Worm (Caenorhabditis elegans): Measurements from ENCODE around the gene T21C9.11.

DNA sequence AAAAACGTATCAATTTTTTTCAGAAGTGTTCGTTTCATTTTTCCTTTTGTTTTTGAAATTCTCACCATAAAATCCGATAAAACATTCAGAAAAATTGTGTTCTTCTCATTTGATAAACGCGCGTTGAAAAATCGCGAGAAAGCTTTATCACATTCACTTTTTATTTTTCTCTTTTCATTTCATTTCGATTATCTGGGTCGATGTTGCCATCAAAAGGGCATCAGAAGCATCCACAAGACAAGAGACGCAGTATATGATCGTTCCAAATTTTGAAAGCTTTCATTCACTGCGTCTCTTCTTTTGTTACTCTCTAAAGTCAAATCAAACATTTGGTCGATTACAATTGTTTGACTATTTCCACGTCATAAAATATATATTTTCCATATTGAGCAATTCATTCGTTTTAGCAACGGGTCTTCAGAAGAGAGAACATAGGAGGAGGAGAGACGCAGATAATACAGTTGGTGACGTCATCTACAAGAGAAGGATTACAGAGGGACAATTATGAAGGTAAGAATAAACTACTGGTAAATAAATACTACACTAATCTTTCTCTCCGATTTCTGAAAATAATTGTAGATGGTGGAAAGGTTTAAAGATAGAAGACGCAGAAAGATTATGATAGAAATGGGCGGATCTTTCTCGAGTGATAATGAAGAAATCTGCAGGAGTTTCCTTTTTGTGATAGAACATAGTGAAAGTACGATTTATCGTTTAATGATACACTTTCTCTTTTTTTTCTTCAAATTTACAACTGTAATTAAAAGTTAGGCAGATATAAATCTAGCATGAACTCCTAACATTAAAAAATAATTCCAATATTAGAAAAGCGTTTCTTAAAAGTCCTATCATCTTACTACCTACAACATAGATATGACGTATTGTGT is 7.6 kb upstream of the T21C9.11 start, which contains the start of gene H27A22.1:
- TF ChIP-seq pha-4 (tag; optimal IDR thresholded peaks at IDR 0.05), result no peak
- TF ChIP-seq ceh-48 (tag; optimal IDR thresholded peaks at IDR 0.05), result no peak
- no peak for TF ChIP-seq zip-5 (tag; optimal IDR thresholded peaks at IDR 0.05)
- TF ChIP-seq sdc-2 (tag; optimal IDR thresholded peaks at IDR 0.05), result no peak
- TF ChIP-seq dve-1 (tag; optimal IDR thresholded peaks at IDR 0.05), result no peak
- no peak for TF ChIP-seq ama-1 (optimal IDR thresholded peaks at IDR 0.05)
- TF ChIP-seq pros-1 (tag; optimal IDR thresholded peaks at IDR 0.05), result no peak
- TF ChIP-seq T23F11.4 (GFP tag; optimal IDR thresholded peaks at IDR 0.05), result no peak
- no peak for TF ChIP-seq unc-42 (tag; optimal IDR thresholded peaks at IDR 0.05)

All from whole organism, late embryonic.